Fruit fly (Drosophila melanogaster) whole organism, embryonic: ENCODE data around the gene CG15882.

ENCODE experiments used
- CG1024 ChIP-seq: fragments of 200-800 bp; sonication (Bioruptor generic); IDR thresholded peaks from 2 replicates; pipeline ENCODE4 v1.3.6; 2022; ENCODE audit warnings: missing biosample characterization, missing genetic modification characterization
- CG10321 ChIP-seq: fragments of 200-800 bp; sonication (Bioruptor generic); IDR thresholded peaks from 2 replicates; pipeline ENCODE4 v1.3.6; 2022; ENCODE audit warnings: missing biosample characterization, missing genetic modification characterization
- CG14014 ChIP-seq: fragments of 200-800 bp; sonication (Bioruptor generic); IDR thresholded peaks from 2 replicates; pipeline ENCODE4 v1.3.6; 2022; ENCODE audit warnings: missing biosample characterization, missing genetic modification characterization
- CG15011 ChIP-seq: fragments of 200-800 bp; sonication (Bioruptor generic); optimal IDR thresholded peaks from 3 replicates; lab custom pipeline; 2018; ENCODE audit warnings: missing biosample characterization, mild to moderate bottlenecking, missing genetic modification characterization
- CG15601 ChIP-seq: fragments of 200-800 bp; sonication (Bioruptor generic); optimal IDR thresholded peaks from 3 replicates; lab custom pipeline; 2019; ENCODE audit warnings: missing biosample characterization, mild to moderate bottlenecking, missing genetic modification characterization, moderate library complexity
- CG16813 ChIP-seq: fragments of 200-800 bp; sonication (Bioruptor generic); IDR thresholded peaks from 3 replicates; pipeline ENCODE4 v1.3.6; 2022; ENCODE audit warnings: missing biosample characterization, missing genetic modification characterization; ENCODE audit not compliant: partially characterized antibody
- CG16863 ChIP-seq: fragments of 200-800 bp; sonication (Bioruptor generic); optimal IDR thresholded peaks from 3 replicates; lab custom pipeline; 2016; ENCODE audit warnings: missing biosample characterization, missing genetic modification characterization
- CG1792 ChIP-seq: fragments of 200-800 bp; sonication (Bioruptor generic); optimal IDR thresholded peaks from 2 replicates; lab custom pipeline; 2016; ENCODE audit warnings: missing biosample characterization, missing genetic modification characterization
- CG18011 ChIP-seq: fragments of 200-800 bp; sonication (Bioruptor generic); optimal IDR thresholded peaks from 2 replicates; lab custom pipeline; 2017; ENCODE audit warnings: missing biosample characterization, missing genetic modification characterization, mild to moderate bottlenecking, moderate library complexity, missing genotype
- CG2712 ChIP-seq: fragments of 200-800 bp; optimal IDR thresholded peaks from 3 replicates; lab custom pipeline; 2019; ENCODE audit warnings: missing biosample characterization, mild to moderate bottlenecking, missing genetic modification characterization, moderate library complexity
- CG2889 ChIP-seq: fragments of 200-800 bp; sonication (Bioruptor generic); IDR thresholded peaks from 3 replicates; pipeline ENCODE4 v1.3.6; 2022; ENCODE audit warnings: missing biosample characterization, missing genetic modification characterization
- CG3163 ChIP-seq: fragments of 200-800 bp; sonication (Bioruptor generic); optimal IDR thresholded peaks from 3 replicates; lab custom pipeline; 2016; ENCODE audit warnings: missing biosample characterization, missing genetic modification characterization
- CG3281 ChIP-seq: fragments of 200-800 bp; sonication (Bioruptor generic); optimal IDR thresholded peaks from 3 replicates; lab custom pipeline; 2017; ENCODE audit warnings: missing biosample characterization, mild to moderate bottlenecking, missing genetic modification characterization
- CG33213 ChIP-seq: fragments of 200-800 bp; sonication (Bioruptor generic); optimal IDR thresholded peaks from 3 replicates; lab custom pipeline; 2016; ENCODE audit warnings: missing biosample characterization, missing genetic modification characterization
- CG4328 ChIP-seq: fragments of 200-800 bp; sonication (Bioruptor generic); optimal IDR thresholded peaks from 3 replicates; lab custom pipeline; 2017; ENCODE audit warnings: missing biosample characterization, missing genetic modification reagents, missing genetic modification characterization
- CG4404 ChIP-seq: fragments of 200-800 bp; sonication (Bioruptor generic); IDR thresholded peaks from 2 replicates; pipeline ENCODE4 v1.3.6; 2022; ENCODE audit warnings: missing biosample characterization, missing genetic modification characterization
- CG4730 ChIP-seq: fragments of 200-800 bp; sonication (Bioruptor generic); IDR thresholded peaks from 2 replicates; pipeline ENCODE4 v1.3.6; 2022; ENCODE audit warnings: missing biosample characterization, missing genetic modification characterization
- CG6654 ChIP-seq: fragments of 200-800 bp; sonication (Bioruptor generic); optimal IDR thresholded peaks from 2 replicates; lab custom pipeline; 2017; ENCODE audit warnings: missing biosample characterization, mild to moderate bottlenecking, missing genetic modification characterization
- CG7357 ChIP-seq: fragments of 200-800 bp; sonication (Bioruptor generic); IDR thresholded peaks from 3 replicates; pipeline ENCODE4 v1.3.6; 2022; ENCODE audit warnings: missing biosample characterization, missing genetic modification characterization
- CG8281 ChIP-seq: fragments of 200-800 bp; sonication (Bioruptor generic); optimal IDR thresholded peaks from 2 replicates; lab custom pipeline; 2018; ENCODE audit warnings: missing biosample characterization, mild to moderate bottlenecking, missing genetic modification characterization, moderate library complexity
- CG8290 ChIP-seq, 3 experiments: fragments of 200-800 bp; sonication (Bioruptor generic); optimal IDR thresholded peaks; 2 replicates each; lab custom pipeline; 2016 to 2019; ENCODE audit warnings: missing biosample characterization in 3 of 3, missing genetic modification characterization in 3 of 3, mild to moderate bottlenecking in 2 of 3, moderate library complexity in 1 of 3
- CG8359 ChIP-seq: fragments of 200-800 bp; sonication (Bioruptor generic); optimal IDR thresholded peaks from 2 replicates; lab custom pipeline; 2017; ENCODE audit warnings: missing biosample characterization, mild to moderate bottlenecking, missing genetic modification characterization, borderline replicate concordance
- D19B ChIP-seq: fragments of 200-800 bp; sonication (Bioruptor generic); optimal IDR thresholded peaks from 2 replicates; lab custom pipeline; 2017; ENCODE audit warnings: missing biosample characterization, mild to moderate bottlenecking, missing genetic modification characterization
- Dip2 ChIP-seq: fragments of 200-800 bp; sonication (Bioruptor generic); IDR thresholded peaks from 2 replicates; pipeline ENCODE4 v1.3.6; 2022; ENCODE audit warnings: missing biosample characterization, missing genetic modification characterization
- Hand ChIP-seq: fragments of 200-800 bp; sonication (Bioruptor generic); optimal IDR thresholded peaks from 2 replicates; lab custom pipeline; 2017; ENCODE audit warnings: mild to moderate bottlenecking, missing biosample characterization, missing genetic modification reagents, missing genetic modification characterization
- Hsf ChIP-seq: fragments of 200-800 bp; sonication (Bioruptor generic); optimal IDR thresholded peaks from 3 replicates; lab custom pipeline; 2016; ENCODE audit warnings: missing biosample characterization, missing genetic modification characterization
- Mrtf ChIP-seq: fragments of 200-800 bp; sonication (Bioruptor generic); IDR thresholded peaks from 3 replicates; pipeline ENCODE4 v1.3.6; 2022; ENCODE audit warnings: missing biosample characterization, missing genetic modification characterization
- Nf-YA ChIP-seq: fragments of 200-800 bp; sonication (Bioruptor generic); IDR thresholded peaks from 2 replicates; pipeline ENCODE4 v1.3.6; 2022; ENCODE audit warnings: missing biosample characterization, missing genetic modification characterization
- Oaz ChIP-seq: fragments of 200-800 bp; sonication (Bioruptor generic); IDR thresholded peaks from 2 replicates; pipeline ENCODE4 v1.3.6; 2022; ENCODE audit warnings: missing biosample characterization, missing genetic modification characterization
- Opbp ChIP-seq: fragments of 200-800 bp; sonication (Bioruptor generic); IDR thresholded peaks from 3 replicates; pipeline ENCODE4 v1.3.6; 2022; ENCODE audit warnings: missing biosample characterization, missing genetic modification characterization; ENCODE audit not compliant: partially characterized antibody
- Sox100B ChIP-seq: fragments of 200-800 bp; sonication (Bioruptor generic); optimal IDR thresholded peaks from 3 replicates; lab custom pipeline; 2018; ENCODE audit warnings: missing biosample characterization, mild to moderate bottlenecking, missing genetic modification characterization
- Spps ChIP-seq: fragments of 200-800 bp; sonication (Bioruptor generic); optimal IDR thresholded peaks from 2 replicates; lab custom pipeline; 2018; ENCODE audit warnings: missing biosample characterization, mild to moderate bottlenecking, missing genetic modification characterization
- Ssrp ChIP-seq: fragments of 200-800 bp; sonication (Bioruptor generic); optimal IDR thresholded peaks from 2 replicates; lab custom pipeline; 2018; ENCODE audit warnings: missing biosample characterization, mild to moderate bottlenecking, missing genetic modification characterization, moderate library complexity
- ab ChIP-seq: fragments of 200-800 bp; sonication (Bioruptor generic); optimal IDR thresholded peaks from 2 replicates; lab custom pipeline; 2016; ENCODE audit warnings: missing biosample characterization, missing genetic modification characterization
- ash1 ChIP-seq: fragments of 200-800 bp; sonication (Bioruptor generic); optimal IDR thresholded peaks from 2 replicates; lab custom pipeline; 2018; ENCODE audit warnings: missing biosample characterization, mild to moderate bottlenecking, missing genetic modification characterization
- chn ChIP-seq: fragments of 200-800 bp; sonication (Bioruptor generic); optimal IDR thresholded peaks from 2 replicates; lab custom pipeline; 2016; ENCODE audit warnings: missing biosample characterization, missing genetic modification characterization
- dmrt11E ChIP-seq: fragments of 200-800 bp; sonication (Bioruptor generic); optimal IDR thresholded peaks from 3 replicates; lab custom pipeline; 2018; ENCODE audit warnings: missing biosample characterization, mild to moderate bottlenecking, missing genetic modification characterization, moderate library complexity
- exex ChIP-seq: fragments of 200-800 bp; sonication (Bioruptor generic); optimal IDR thresholded peaks from 4 replicates; lab custom pipeline; 2018; ENCODE audit warnings: missing biosample characterization, mild to moderate bottlenecking, missing genetic modification characterization, moderate library complexity
- h ChIP-seq: fragments of >200 bp; optimal IDR thresholded peaks from 2 replicates; lab custom pipeline; 2017
- lbe ChIP-seq: fragments of 200-800 bp; sonication (Bioruptor generic); optimal IDR thresholded peaks from 2 replicates; lab custom pipeline; 2016; ENCODE audit warnings: missing biosample characterization, mild to moderate bottlenecking, missing genetic modification characterization
- lmd ChIP-seq: fragments of 200-800 bp; sonication (Bioruptor generic); IDR thresholded peaks from 2 replicates; pipeline ENCODE4 v1.3.6; 2022; ENCODE audit warnings: missing biosample characterization, missing genetic modification characterization
- mirr ChIP-seq: fragments of 200-800 bp; sonication (Bioruptor generic); optimal IDR thresholded peaks from 3 replicates; lab custom pipeline; 2018; ENCODE audit warnings: missing biosample characterization, mild to moderate bottlenecking, missing genetic modification characterization
- mld ChIP-seq: fragments of 200-800 bp; sonication (Bioruptor generic); IDR thresholded peaks from 3 replicates; pipeline ENCODE4 v1.3.6; 2022; ENCODE audit warnings: missing biosample characterization, missing genetic modification characterization; ENCODE audit not compliant: partially characterized antibody
- nerfin-2 ChIP-seq: fragments of 200-800 bp; sonication (Bioruptor generic); IDR thresholded peaks from 2 replicates; pipeline ENCODE4 v1.3.6; 2022; ENCODE audit warnings: missing biosample characterization, missing genetic modification characterization; ENCODE audit not compliant: partially characterized antibody
- p53 ChIP-seq: fragments of 200-800 bp; sonication (Bioruptor generic); optimal IDR thresholded peaks from 2 replicates; lab custom pipeline; 2016; ENCODE audit warnings: missing biosample characterization, missing genetic modification characterization
- prd ChIP-seq, 3 experiments: fragments of >200 bp in 2 of 3; fragments of 200-800 bp in 1 of 3; sonication (Bioruptor generic) in 1 of 3; optimal IDR thresholded peaks in 2 of 3; IDR thresholded peaks in 1 of 3; 2 replicates in 2 of 3; 3 replicates in 1 of 3; pipeline versions ENCODE4 v1.3.6 to Lab custom; 2017 to 2022; ENCODE audit warnings: missing biosample characterization in 1 of 3, missing genetic modification characterization in 1 of 3
- tna ChIP-seq: fragments of 200-800 bp; sonication (Bioruptor generic); IDR thresholded peaks from 2 replicates; pipeline ENCODE4 v1.3.6; 2022; ENCODE audit warnings: missing biosample characterization, missing genetic modification characterization; ENCODE audit not compliant: partially characterized antibody
- zen2 ChIP-seq: fragments of 200-800 bp; sonication (Bioruptor generic); IDR thresholded peaks from 3 replicates; pipeline ENCODE4 v1.3.6; 2022; ENCODE audit warnings: missing biosample characterization, missing genetic modification characterization; ENCODE audit not compliant: partially characterized antibody

CG15882 gene

dm6 chrX:19152570-19153287, 28.5 kb upstream of the CG15882 start (continued):
- no peak for TF ChIP-seq prd (optimal IDR thresholded peaks at IDR 0.05; lab: Kevin White, UChicago)
- peak; percentile 72; the same call in 2 of the 3 replicates for TF ChIP-seq prd (GFP tag; IDR thresholded peaks at IDR 0.05; lab: Robert Waterston, UW)
- no peak; the same call in 1 of the 2 replicates for TF ChIP-seq CG10321 (GFP tag; lab: Robert Waterston, UW)
- no peak for TF ChIP-seq Hand
- TF ChIP-seq nerfin-2, result no peak
- peak; percentile 36 for TF ChIP-seq chn (GFP tag; lab: Kevin White, UChicago)
- TF ChIP-seq Dip2, result no peak
- TF ChIP-seq CG2712 (tag; lab: Kevin White, UChicago), result peak; percentile 71
- no peak for TF ChIP-seq ash1
- TF ChIP-seq CG8290 (GFP tag; optimal IDR thresholded peaks at IDR 0.05; lab: Kevin White, UChicago), result no peak
- TF ChIP-seq CG8290 (tag; optimal IDR thresholded peaks at IDR 0.05; lab: Kevin White, UChicago), result no peak
- TF ChIP-seq h (lab: Kevin White, UChicago), result no peak
- peak; percentile 76 for TF ChIP-seq Sox100B
- peak; percentile 14 for TF ChIP-seq Spps
- TF ChIP-seq CG8281, result no peak
- no peak for TF ChIP-seq zen2 (GFP tag; lab: Robert Waterston, UW)
- TF ChIP-seq CG6654 (GFP tag; lab: Kevin White, UChicago), result no peak
- TF ChIP-seq mirr (GFP tag; lab: Kevin White, UChicago), result no peak
- TF ChIP-seq Mrtf (GFP tag; lab: Robert Waterston, UW), result 0 out of 3 replicates have a peak, but pooled peaks have one; percentile 16
- TF ChIP-seq Oaz (GFP tag; lab: Robert Waterston, UW), result no peak
- peak; percentile 34 for TF ChIP-seq Hsf
- TF ChIP-seq tna (GFP tag; lab: Robert Waterston, UW), result no peak
- no peak for TF ChIP-seq CG3163 (GFP tag; lab: Kevin White, UChicago)
- TF ChIP-seq CG33213 (GFP tag; lab: Kevin White, UChicago), result no peak
- TF ChIP-seq CG18011 (GFP tag; lab: Kevin White, UChicago), result no peak
- no peak for TF ChIP-seq p53 (GFP tag; lab: Kevin White, UChicago)
- TF ChIP-seq mld (GFP tag; lab: Robert Waterston, UW), result no peak
- TF ChIP-seq lmd (GFP tag; lab: Robert Waterston, UW), result peak; percentile 50; the same call in 1 of the 2 replicates
- no peak for TF ChIP-seq CG15011 (GFP tag; lab: Kevin White, UChicago)
- 0 out of 3 replicates have a peak, but pooled peaks have one; percentile 10 for TF ChIP-seq CG2889 (GFP tag; lab: Robert Waterston, UW)
- peak; percentile 73 for TF ChIP-seq dmrt11E
- no peak for TF ChIP-seq CG4328 (GFP tag; lab: Kevin White, UChicago)
- TF ChIP-seq CG4404, result no peak
- no peak for TF ChIP-seq CG14014 (GFP tag; lab: Robert Waterston, UW)
- no peak for TF ChIP-seq CG8359 (GFP tag; lab: Kevin White, UChicago)
- TF ChIP-seq CG1792 (GFP tag; lab: Kevin White, UChicago), result no peak
- TF ChIP-seq CG1024 (GFP tag; lab: Robert Waterston, UW), result no peak
- TF ChIP-seq CG15601 (tag; lab: Kevin White, UChicago), result peak; percentile 23
- peak; percentile 22 for TF ChIP-seq D19B (GFP tag; lab: Kevin White, UChicago)
- no peak for TF ChIP-seq CG16863
- TF ChIP-seq lbe (GFP tag; lab: Kevin White, UChicago), result peak; percentile 58
- TF ChIP-seq Opbp (GFP tag; lab: Robert Waterston, UW), result no peak
- no peak for TF ChIP-seq Nf-YA
- peak; percentile 66 for TF ChIP-seq Ssrp (tag; lab: Kevin White, UChicago)
- TF ChIP-seq CG4730 (GFP tag; lab: Robert Waterston, UW), result 0 out of 2 replicates have a peak, but pooled peaks have one; percentile 27
- no peak for TF ChIP-seq ab (GFP tag; lab: Kevin White, UChicago)
- peak; percentile 62 for TF ChIP-seq CG3281 (GFP tag; lab: Kevin White, UChicago)
- no peak for TF ChIP-seq exex (tag; lab: Kevin White, UChicago)
- TF ChIP-seq CG16813, result no peak
- TF ChIP-seq CG7357 (GFP tag; lab: Robert Waterston, UW), result 0 out of 3 replicates have a peak, but pooled peaks have one; percentile 8
